Fruit fly (Drosophila melanogaster): ENCODE results near the gene Gmd.
A peak's percentile ranks its signal among the peaks of the same experiment; 100 is the strongest.

The Gmd gene

DNA sequence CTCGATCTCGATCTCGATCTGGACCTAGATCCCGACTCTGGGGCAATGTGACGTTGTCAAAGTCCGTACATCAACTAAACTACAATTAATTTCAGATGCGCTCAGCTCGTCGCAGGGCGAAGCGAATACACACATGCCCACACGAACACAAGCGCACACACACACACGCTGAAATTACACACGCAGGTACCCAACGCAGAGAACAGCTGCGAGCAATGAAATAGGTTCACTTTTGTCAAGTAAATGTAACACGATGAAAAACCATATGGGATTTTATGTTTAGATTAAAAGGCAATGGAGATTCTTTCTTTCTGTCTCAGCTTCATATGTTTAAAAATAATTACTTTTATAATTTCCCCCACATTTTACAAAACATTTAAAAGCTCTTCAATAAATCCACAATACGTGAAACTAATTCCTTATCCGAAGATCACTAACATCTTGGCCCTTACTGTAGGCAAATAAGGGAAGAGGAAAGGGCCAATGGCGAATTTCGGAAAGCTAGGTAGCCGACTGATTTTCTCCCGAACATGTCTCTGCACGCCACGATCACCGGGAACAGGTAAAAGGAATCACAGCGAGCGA lies 23.6 kb upstream of the Gmd start (continued):
- TF ChIP-seq CG2202 (tag; optimal IDR thresholded peaks at IDR 0.05): peak; percentile 85
- no peak for TF ChIP-seq dm (GFP tag; optimal IDR thresholded peaks at IDR 0.05)
- TF ChIP-seq Kr (GFP tag; optimal IDR thresholded peaks at IDR 0.05): peak; percentile 40
- TF ChIP-seq CG10321 (GFP tag; IDR thresholded peaks at IDR 0.05): no peak
- peak; percentile 40 for TF ChIP-seq Lhr (GFP tag; optimal IDR thresholded peaks at IDR 0.05)
- peak; percentile 75 for TF ChIP-seq CG6254 (GFP tag; optimal IDR thresholded peaks at IDR 0.05)
- peak; percentile 81 for TF ChIP-seq Rfx (GFP tag; IDR thresholded peaks at IDR 0.05)
- peak; percentile 93 for TF ChIP-seq CG8924 (tag; optimal IDR thresholded peaks at IDR 0.05)
- TF ChIP-seq odd (GFP tag; optimal IDR thresholded peaks at IDR 0.05): peak; percentile 85
- peak; percentile 92 for TF ChIP-seq zen (tag; optimal IDR thresholded peaks at IDR 0.05)
- peak; percentile 68 for TF ChIP-seq Abd-B (GFP tag; optimal IDR thresholded peaks at IDR 0.05)
- TF ChIP-seq otp (GFP tag; IDR thresholded peaks at IDR 0.05): peak; percentile 67; the same call in 2 of the 3 replicates
- TF ChIP-seq sd (tag; optimal IDR thresholded peaks at IDR 0.05): peak; percentile 53
- TF ChIP-seq tio (GFP tag; optimal IDR thresholded peaks at IDR 0.05): peak; percentile 85
- peak; percentile 66 for TF ChIP-seq ab (GFP tag; optimal IDR thresholded peaks at IDR 0.05)
- no peak; the same call in 1 of the 2 replicates for TF ChIP-seq bbx (GFP tag; IDR thresholded peaks at IDR 0.05; ENCODE audit: partially characterized antibody)
- TF ChIP-seq Sox102F (GFP tag; optimal IDR thresholded peaks at IDR 0.05): peak; percentile 77
- peak; percentile 53 for TF ChIP-seq Ravus (GFP tag; IDR thresholded peaks at IDR 0.05)
- TF ChIP-seq croc (GFP tag; conservative IDR thresholded peaks at IDR 0.05): peak; percentile 75
- peak; percentile 82 for TF ChIP-seq ac (GFP tag; optimal IDR thresholded peaks at IDR 0.05)
- peak; percentile 80 for TF ChIP-seq Chrac-16 (GFP tag; optimal IDR thresholded peaks at IDR 0.05)
- TF ChIP-seq CG18011 (GFP tag; optimal IDR thresholded peaks at IDR 0.05): peak; percentile 45
- no peak for TF ChIP-seq CG34224 (GFP tag; IDR thresholded peaks at IDR 0.05; ENCODE audit: partially characterized antibody)
- peak; percentile 79 for TF ChIP-seq Xbp1 (GFP tag; optimal IDR thresholded peaks at IDR 0.05)
- TF ChIP-seq CG7556 (GFP tag; optimal IDR thresholded peaks at IDR 0.05): peak; percentile 92
- TF ChIP-seq pfk (GFP tag; optimal IDR thresholded peaks at IDR 0.05): peak; percentile 32
- TF ChIP-seq CG17328 (GFP tag; IDR thresholded peaks at IDR 0.05): peak; percentile 84
- TF ChIP-seq ERR (GFP tag; optimal IDR thresholded peaks at IDR 0.05): peak; percentile 54
- TF ChIP-seq CG10274 (GFP tag; optimal IDR thresholded peaks at IDR 0.05): peak; percentile 38
- peak; percentile 60 for TF ChIP-seq sens-2 (GFP tag; IDR thresholded peaks at IDR 0.05)
- peak; percentile 92 for TF ChIP-seq CG13424 (tag; optimal IDR thresholded peaks at IDR 0.05)
- peak; percentile 70; the same call in 1 of the 2 replicates for TF ChIP-seq klu (GFP tag; IDR thresholded peaks at IDR 0.05)
- peak; percentile 78 for TF ChIP-seq seq (GFP tag; IDR thresholded peaks at IDR 0.05)
- no peak for TF ChIP-seq tna (GFP tag; IDR thresholded peaks at IDR 0.05; ENCODE audit: partially characterized antibody)
- TF ChIP-seq z (GFP tag; IDR thresholded peaks at IDR 0.05): no peak
- TF ChIP-seq salm (tag; optimal IDR thresholded peaks at IDR 0.05): peak; percentile 63
- TF ChIP-seq CG12071 (GFP tag; optimal IDR thresholded peaks at IDR 0.05): peak; percentile 59
- TF ChIP-seq sc (optimal IDR thresholded peaks at IDR 0.05): no peak
- TF ChIP-seq sc (GFP tag; optimal IDR thresholded peaks at IDR 0.05): peak; percentile 67
- peak; percentile 53; the same call in 1 of the 2 replicates for TF ChIP-seq Nf-YA (GFP tag; IDR thresholded peaks at IDR 0.05)
- TF ChIP-seq D19A (tag; optimal IDR thresholded peaks at IDR 0.05): peak; percentile 74
- TF ChIP-seq CG4854 (GFP tag; optimal IDR thresholded peaks at IDR 0.05): peak; percentile 49
- peak in 1 of 2 experiments; percentile 85 for TF ChIP-seq eve (GFP tag; optimal IDR thresholded peaks at IDR 0.05)
- peak; percentile 56 for TF ChIP-seq CG5245 (GFP tag; optimal IDR thresholded peaks at IDR 0.05)
- TF ChIP-seq NFAT (GFP tag; IDR thresholded peaks at IDR 0.05): peak; percentile 70
- TF ChIP-seq CG2116 (GFP tag; optimal IDR thresholded peaks at IDR 0.05): peak; percentile 59
- TF ChIP-seq CG2120 (GFP tag; optimal IDR thresholded peaks at IDR 0.05): peak; percentile 87
- TF ChIP-seq jigr1 (GFP tag; IDR thresholded peaks at IDR 0.05): no peak
- peak; percentile 76 for TF ChIP-seq danr (GFP tag; IDR thresholded peaks at IDR 0.05)
- peak; percentile 81 for TF ChIP-seq CG13296 (GFP tag; optimal IDR thresholded peaks at IDR 0.05)

Measured in whole organism, embryonic.